1 fruit fly cellular context compared by ENCODE assay signal in the genomic region with DNA sequence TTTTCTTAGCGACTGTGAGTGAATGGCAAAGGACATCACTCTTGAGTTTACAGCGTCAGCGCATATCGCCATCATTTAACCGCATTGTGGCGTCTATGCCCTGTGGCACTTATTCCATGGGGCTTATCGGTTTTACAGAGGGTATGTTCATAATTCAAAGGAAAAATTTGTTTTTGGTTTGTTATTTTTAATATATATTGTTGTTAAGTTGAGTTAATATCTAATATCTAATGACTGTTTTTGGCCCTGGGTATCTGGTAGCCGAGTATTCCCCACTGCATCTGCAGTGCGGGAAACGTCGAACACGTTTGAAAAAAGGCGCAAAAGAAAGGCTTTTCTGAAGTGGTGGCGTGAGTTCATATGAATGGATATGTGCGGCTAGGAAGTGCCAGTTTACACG.
TF ChIP-seq lines count a peak whose summit lies in the region.

No protein-coding gene starts in this region.

TF ChIP-seq in whole organism, embryonic, 481 proteins besides CTCF, POLR2A, EP300 and RAD21 (continued from another document and continues in another):
- TF ChIP-seq Nf-YA (GFP tag; IDR thresholded peaks at IDR 0.05; lab: Robert Waterston, UW): no peak
- TF ChIP-seq CG5953 (GFP tag; IDR thresholded peaks at IDR 0.05; lab: Robert Waterston, UW): 0 out of 2 replicates have a peak, but pooled peaks have one; percentile 59
- no peak for TF ChIP-seq hkb (optimal IDR thresholded peaks at IDR 0.05; lab: Kevin White, UChicago)
- TF ChIP-seq hkb (GFP tag; IDR thresholded peaks at IDR 0.05; lab: Robert Waterston, UW): 0 out of 2 replicates have a peak, but pooled peaks have one; percentile 35
- no peak for TF ChIP-seq CG7987 (GFP tag; optimal IDR thresholded peaks at IDR 0.05; lab: Kevin White, UChicago)
- TF ChIP-seq Dip2 (GFP tag; IDR thresholded peaks at IDR 0.05; lab: Robert Waterston, UW): no peak
- no peak for TF ChIP-seq CG11085 (GFP tag; IDR thresholded peaks at IDR 0.05; lab: Robert Waterston, UW)
- no peak for TF ChIP-seq bab2 (GFP tag; optimal IDR thresholded peaks at IDR 0.05; lab: Kevin White, UChicago)
- TF ChIP-seq CG7839 (tag; optimal IDR thresholded peaks at IDR 0.05; lab: Kevin White, UChicago): peak; percentile 75
- peak; percentile 54 for TF ChIP-seq jing (GFP tag; optimal IDR thresholded peaks at IDR 0.05; lab: Kevin White, UChicago)
- peak; percentile 49 for TF ChIP-seq CG10979 (tag; optimal IDR thresholded peaks at IDR 0.05; lab: Kevin White, UChicago)
- TF ChIP-seq Sox102F (GFP tag; optimal IDR thresholded peaks at IDR 0.05; lab: Kevin White, UChicago): peak; percentile 72
- TF ChIP-seq dmrt11E (tag; optimal IDR thresholded peaks at IDR 0.05; lab: Kevin White, UChicago): peak; percentile 94
- peak; percentile 51 for TF ChIP-seq CG7271 (tag; optimal IDR thresholded peaks at IDR 0.05; lab: Kevin White, UChicago)
- TF ChIP-seq lilli (GFP tag; optimal IDR thresholded peaks at IDR 0.05; lab: Kevin White, UChicago): peak; percentile 68
- no peak for TF ChIP-seq CG9876 (GFP tag; optimal IDR thresholded peaks at IDR 0.05; lab: Kevin White, UChicago)
- peak; percentile 94 for TF ChIP-seq CG8765 (GFP tag; IDR thresholded peaks at IDR 0.05; lab: Robert Waterston, UW)
- no peak for TF ChIP-seq rib (GFP tag; IDR thresholded peaks at IDR 0.05; lab: Robert Waterston, UW)
- peak; percentile 46; the same call in 1 of the 2 replicates for TF ChIP-seq Atf6 (GFP tag; IDR thresholded peaks at IDR 0.05; lab: Robert Waterston, UW)
- TF ChIP-seq Hr51 (GFP tag; optimal IDR thresholded peaks at IDR 0.05; lab: Kevin White, UChicago): peak; percentile 54 to 58
- TF ChIP-seq her (GFP tag; optimal IDR thresholded peaks at IDR 0.05; lab: Kevin White, UChicago): no peak
- TF ChIP-seq z (GFP tag; IDR thresholded peaks at IDR 0.05; lab: Robert Waterston, UW): no peak
- TF ChIP-seq sens-2 (GFP tag; IDR thresholded peaks at IDR 0.05; lab: Robert Waterston, UW): peak; percentile 72
- peak; percentile 48 for TF ChIP-seq Atf-2 (GFP tag; optimal IDR thresholded peaks at IDR 0.05; lab: Kevin White, UChicago)
- TF ChIP-seq CG7372 (GFP tag; IDR thresholded peaks at IDR 0.05; lab: Robert Waterston, UW): peak; percentile 22; the same call in 1 of the 2 replicates
- peak; percentile 83; the same call in 2 of the 3 replicates for TF ChIP-seq Optix (GFP tag; IDR thresholded peaks at IDR 0.05; lab: Robert Waterston, UW)
- no peak for TF ChIP-seq ham (GFP tag; IDR thresholded peaks at IDR 0.05; lab: Robert Waterston, UW)
- TF ChIP-seq sim (GFP tag; IDR thresholded peaks at IDR 0.05; lab: Robert Waterston, UW): no peak
- TF ChIP-seq CG16815 (GFP tag; optimal IDR thresholded peaks at IDR 0.05; lab: Kevin White, UChicago): peak; percentile 90
- peak; percentile 9 for TF ChIP-seq HmgZ (tag; optimal IDR thresholded peaks at IDR 0.05; lab: Kevin White, UChicago)
- peak; percentile 75 for TF ChIP-seq Mrtf (GFP tag; IDR thresholded peaks at IDR 0.05; lab: Robert Waterston, UW)
- no peak for TF ChIP-seq trh (GFP tag; optimal IDR thresholded peaks at IDR 0.05; lab: Kevin White, UChicago)
- no peak for TF ChIP-seq cwo (GFP tag; optimal IDR thresholded peaks at IDR 0.05; lab: Kevin White, UChicago)
- no peak for TF ChIP-seq CG3163 (GFP tag; optimal IDR thresholded peaks at IDR 0.05; lab: Kevin White, UChicago)
- peak; percentile 13 for TF ChIP-seq odd (GFP tag; optimal IDR thresholded peaks at IDR 0.05; lab: Kevin White, UChicago)
- peak; percentile 19 for TF ChIP-seq tap (tag; optimal IDR thresholded peaks at IDR 0.05; lab: Kevin White, UChicago)
- TF ChIP-seq bigmax (GFP tag; optimal IDR thresholded peaks at IDR 0.05; lab: Kevin White, UChicago): no peak
- peak; percentile 78; the same call in 2 of the 3 replicates for TF ChIP-seq so (GFP tag; IDR thresholded peaks at IDR 0.05; lab: Robert Waterston, UW)
- peak; percentile 83 for TF ChIP-seq chm (GFP tag; IDR thresholded peaks at IDR 0.05; lab: Robert Waterston, UW)
- peak; percentile 33 for TF ChIP-seq CG2116 (GFP tag; optimal IDR thresholded peaks at IDR 0.05; lab: Kevin White, UChicago)
- TF ChIP-seq CG15269 (tag; optimal IDR thresholded peaks at IDR 0.05; lab: Kevin White, UChicago): peak; percentile 57
- peak; percentile 85 for TF ChIP-seq ara (GFP tag; IDR thresholded peaks at IDR 0.05; lab: Robert Waterston, UW)
- no peak for TF ChIP-seq amos (GFP tag; IDR thresholded peaks at IDR 0.05; lab: Robert Waterston, UW; ENCODE audit: partially characterized antibody)
- peak; percentile 20; the same call in 1 of the 2 replicates for TF ChIP-seq CG9932 (GFP tag; IDR thresholded peaks at IDR 0.05; lab: Robert Waterston, UW)
- TF ChIP-seq CG6654 (GFP tag; optimal IDR thresholded peaks at IDR 0.05; lab: Kevin White, UChicago): no peak
- TF ChIP-seq CrebB (tag; optimal IDR thresholded peaks at IDR 0.05; lab: Kevin White, UChicago): peak; percentile 13
- no peak for TF ChIP-seq CG18011 (GFP tag; optimal IDR thresholded peaks at IDR 0.05; lab: Kevin White, UChicago)
- peak; percentile 11 for TF ChIP-seq Bteb2 (GFP tag; optimal IDR thresholded peaks at IDR 0.05; lab: Kevin White, UChicago)
- TF ChIP-seq bsh (GFP tag; optimal IDR thresholded peaks at IDR 0.05; lab: Kevin White, UChicago): peak; percentile 25 to 86
- TF ChIP-seq CG31224 (GFP tag; IDR thresholded peaks at IDR 0.05; lab: Robert Waterston, UW): 0 out of 2 replicates have a peak, but pooled peaks have one; percentile 33
- TF ChIP-seq zfh2 (GFP tag; optimal IDR thresholded peaks at IDR 0.05; lab: Kevin White, UChicago): no peak
- TF ChIP-seq lmd (GFP tag; IDR thresholded peaks at IDR 0.05; lab: Robert Waterston, UW): peak; percentile 50; the same call in 1 of the 2 replicates
- TF ChIP-seq CG11695 (GFP tag; IDR thresholded peaks at IDR 0.05; lab: Robert Waterston, UW): peak; percentile 68; the same call in 2 of the 3 replicates
- no peak for TF ChIP-seq CG14860 (GFP tag; IDR thresholded peaks at IDR 0.05; lab: Robert Waterston, UW; ENCODE audit: partially characterized antibody)
- TF ChIP-seq CG14965 (GFP tag; optimal IDR thresholded peaks at IDR 0.05; lab: Kevin White, UChicago; ENCODE audit: borderline replicate concordance): no peak
- peak; percentile 28 for TF ChIP-seq Max (GFP tag; optimal IDR thresholded peaks at IDR 0.05; lab: Kevin White, UChicago)
- peak; percentile 14 for TF ChIP-seq corto (GFP tag; optimal IDR thresholded peaks at IDR 0.05; lab: Kevin White, UChicago)
- no peak for TF ChIP-seq CG16779 (GFP tag; IDR thresholded peaks at IDR 0.05; lab: Robert Waterston, UW)
- peak; percentile 66 for TF ChIP-seq gsb-n (tag; optimal IDR thresholded peaks at IDR 0.05; lab: Kevin White, UChicago)
- TF ChIP-seq Kr (GFP tag; optimal IDR thresholded peaks at IDR 0.05; lab: Kevin White, UChicago): no peak
- no peak for TF ChIP-seq Neu2 (GFP tag; optimal IDR thresholded peaks at IDR 0.05; lab: Kevin White, UChicago; ENCODE audit: borderline replicate concordance)
- no peak for TF ChIP-seq Camta (GFP tag; optimal IDR thresholded peaks at IDR 0.05; lab: Kevin White, UChicago)
- peak; percentile 92 for TF ChIP-seq CG17328 (GFP tag; IDR thresholded peaks at IDR 0.05; lab: Robert Waterston, UW)
- TF ChIP-seq GATAe (GFP tag; conservative IDR thresholded peaks at IDR 0.05; lab: Robert Waterston, UW): no peak
- TF ChIP-seq pum (GFP tag; optimal IDR thresholded peaks at IDR 0.05; lab: Kevin White, UChicago): no peak
- peak; percentile 66 for TF ChIP-seq oc (tag; optimal IDR thresholded peaks at IDR 0.05; lab: Kevin White, UChicago)
- TF ChIP-seq CG12155 (GFP tag; optimal IDR thresholded peaks at IDR 0.05; lab: Kevin White, UChicago): peak; percentile 71
- TF ChIP-seq inv (GFP tag; IDR thresholded peaks at IDR 0.05; lab: Robert Waterston, UW; ENCODE audit: partially characterized antibody): no peak
- no peak for TF ChIP-seq Adf1 (GFP tag; IDR thresholded peaks at IDR 0.05; lab: Robert Waterston, UW)
- TF ChIP-seq chn (GFP tag; optimal IDR thresholded peaks at IDR 0.05; lab: Kevin White, UChicago): peak; percentile 89
- TF ChIP-seq ab (GFP tag; optimal IDR thresholded peaks at IDR 0.05; lab: Kevin White, UChicago): no peak
- peak; percentile 32 for TF ChIP-seq CG3838 (GFP tag; optimal IDR thresholded peaks at IDR 0.05; lab: Kevin White, UChicago)
- TF ChIP-seq ind (GFP tag; optimal IDR thresholded peaks at IDR 0.05; lab: Kevin White, UChicago): no peak
- 0 out of 2 replicates have a peak, but pooled peaks have one; percentile 7 for TF ChIP-seq peb (GFP tag; IDR thresholded peaks at IDR 0.05; lab: Robert Waterston, UW)
- peak; percentile 38 for TF ChIP-seq CG9437 (GFP tag; optimal IDR thresholded peaks at IDR 0.05; lab: Kevin White, UChicago)
- TF ChIP-seq knrl (GFP tag; IDR thresholded peaks at IDR 0.05; lab: Robert Waterston, UW; ENCODE audit: partially characterized antibody): no peak
- peak; percentile 55 for TF ChIP-seq CG1024 (GFP tag; IDR thresholded peaks at IDR 0.05; lab: Robert Waterston, UW)
- no peak for TF ChIP-seq luna (GFP tag; optimal IDR thresholded peaks at IDR 0.05; lab: Kevin White, UChicago)
- peak; percentile 34 for TF ChIP-seq NfI (GFP tag; optimal IDR thresholded peaks at IDR 0.05; lab: Kevin White, UChicago)
- peak; percentile 32 for TF ChIP-seq CG7556 (GFP tag; optimal IDR thresholded peaks at IDR 0.05; lab: Kevin White, UChicago)
- TF ChIP-seq Dfd (GFP tag; optimal IDR thresholded peaks at IDR 0.05; lab: Kevin White, UChicago): no peak
- peak; percentile 64; the same call in 2 of the 3 replicates for TF ChIP-seq ase (GFP tag; IDR thresholded peaks at IDR 0.05; lab: Robert Waterston, UW)
- peak; percentile 70 for TF ChIP-seq CG1603 (tag; optimal IDR thresholded peaks at IDR 0.05; lab: Kevin White, UChicago)
- no peak for TF ChIP-seq tna (GFP tag; IDR thresholded peaks at IDR 0.05; lab: Robert Waterston, UW; ENCODE audit: partially characterized antibody)
- no peak for TF ChIP-seq Sin3A (optimal IDR thresholded peaks at IDR 0.05; lab: Kevin White, UChicago)
- no peak for TF ChIP-seq CG42726 (GFP tag; IDR thresholded peaks at IDR 0.05; lab: Robert Waterston, UW; ENCODE audit: partially characterized antibody)
- TF ChIP-seq CG17385 (GFP tag; optimal IDR thresholded peaks at IDR 0.05; lab: Kevin White, UChicago): peak; percentile 67
- no peak for TF ChIP-seq Nf-YC (tag; optimal IDR thresholded peaks at IDR 0.05; lab: Kevin White, UChicago)
- no peak for TF ChIP-seq D (optimal IDR thresholded peaks at IDR 0.05; lab: Kevin White, UChicago)
- peak; percentile 57 for TF ChIP-seq D (GFP tag; optimal IDR thresholded peaks at IDR 0.05; lab: Kevin White, UChicago)
- peak; percentile 43 for TF ChIP-seq Lhr (GFP tag; optimal IDR thresholded peaks at IDR 0.05; lab: Kevin White, UChicago)
- TF ChIP-seq CHES-1-like (GFP tag; optimal IDR thresholded peaks at IDR 0.05; lab: Kevin White, UChicago): no peak
- TF ChIP-seq CG11723 (GFP tag; optimal IDR thresholded peaks at IDR 0.05; lab: Kevin White, UChicago): peak; percentile 15
- peak; percentile 56 for TF ChIP-seq CG3847 (GFP tag; IDR thresholded peaks at IDR 0.05; lab: Robert Waterston, UW)
- TF ChIP-seq slbo (GFP tag; IDR thresholded peaks at IDR 0.05; lab: Robert Waterston, UW): peak; percentile 48
- TF ChIP-seq CG9215 (GFP tag; IDR thresholded peaks at IDR 0.05; lab: Robert Waterston, UW): peak; percentile 45; the same call in 1 of the 2 replicates
- no peak for TF ChIP-seq nerfin-1 (tag; optimal IDR thresholded peaks at IDR 0.05; lab: Kevin White, UChicago)
- TF ChIP-seq HLH3B (GFP tag; IDR thresholded peaks at IDR 0.05; lab: Robert Waterston, UW): peak; percentile 48; the same call in 1 of the 2 replicates
- TF ChIP-seq schlank (tag; optimal IDR thresholded peaks at IDR 0.05; lab: Kevin White, UChicago): no peak
- TF ChIP-seq CG17568 (GFP tag; optimal IDR thresholded peaks at IDR 0.05; lab: Kevin White, UChicago): peak; percentile 42
- TF ChIP-seq phol (tag; optimal IDR thresholded peaks at IDR 0.05; lab: Kevin White, UChicago): peak; percentile 53
- TF ChIP-seq slou (GFP tag; optimal IDR thresholded peaks at IDR 0.05; lab: Kevin White, UChicago): no peak
- TF ChIP-seq Abd-B (GFP tag; optimal IDR thresholded peaks at IDR 0.05; lab: Kevin White, UChicago): peak; percentile 2
- 0 out of 2 replicates have a peak, but pooled peaks have one; percentile 42 for TF ChIP-seq stc (GFP tag; IDR thresholded peaks at IDR 0.05; lab: Robert Waterston, UW)
- TF ChIP-seq lola (GFP tag; optimal IDR thresholded peaks at IDR 0.05; lab: Kevin White, UChicago): peak in 1 of 3 experiments; percentile 90
- peak; percentile 6 for TF ChIP-seq CG33213 (GFP tag; optimal IDR thresholded peaks at IDR 0.05; lab: Kevin White, UChicago)
- TF ChIP-seq lov (optimal IDR thresholded peaks at IDR 0.05; lab: Kevin White, UChicago): no peak
- TF ChIP-seq lov (GFP tag; IDR thresholded peaks at IDR 0.05; lab: Robert Waterston, UW): 0 out of 3 replicates have a peak, but pooled peaks have one; percentile 23
- no peak for TF ChIP-seq CG5245 (GFP tag; optimal IDR thresholded peaks at IDR 0.05; lab: Kevin White, UChicago)
- TF ChIP-seq esg (GFP tag; conservative IDR thresholded peaks at IDR 0.05; lab: Robert Waterston, UW): peak; percentile 49
- peak; percentile 80 for TF ChIP-seq CG2712 (tag; optimal IDR thresholded peaks at IDR 0.05; lab: Kevin White, UChicago)
- TF ChIP-seq zfh1 (GFP tag; IDR thresholded peaks at IDR 0.05; lab: Robert Waterston, UW): peak; percentile 86; the same call in 2 of the 3 replicates
- no peak for TF ChIP-seq CG43689 (GFP tag; IDR thresholded peaks at IDR 0.05; lab: Robert Waterston, UW)
- no peak for TF ChIP-seq sug (tag; optimal IDR thresholded peaks at IDR 0.05; lab: Kevin White, UChicago)
- TF ChIP-seq BEAF-32 (GFP tag; optimal IDR thresholded peaks at IDR 0.05; lab: Kevin White, UChicago): no peak
- TF ChIP-seq CG3995 (GFP tag; optimal IDR thresholded peaks at IDR 0.05; lab: Kevin White, UChicago): no peak
- no peak for TF ChIP-seq Dll (GFP tag; IDR thresholded peaks at IDR 0.05; lab: Robert Waterston, UW; ENCODE audit: partially characterized antibody)
- 0 out of 2 replicates have a peak, but pooled peaks have one; percentile 26 for TF ChIP-seq vvl (GFP tag; IDR thresholded peaks at IDR 0.05; lab: Robert Waterston, UW)
- TF ChIP-seq CG14441 (GFP tag; IDR thresholded peaks at IDR 0.05; lab: Robert Waterston, UW): peak; percentile 63
- TF ChIP-seq sob (GFP tag; IDR thresholded peaks at IDR 0.05; lab: Robert Waterston, UW): no peak; the same call in 1 of the 2 replicates
- no peak for TF ChIP-seq shn (GFP tag; optimal IDR thresholded peaks at IDR 0.05; lab: Kevin White, UChicago)
- TF ChIP-seq CG12071 (GFP tag; optimal IDR thresholded peaks at IDR 0.05; lab: Kevin White, UChicago): no peak
- TF ChIP-seq CG6813 (GFP tag; optimal IDR thresholded peaks at IDR 0.05; lab: Kevin White, UChicago): peak; percentile 7
- no peak for TF ChIP-seq fu2 (GFP tag; optimal IDR thresholded peaks at IDR 0.05; lab: Kevin White, UChicago)
- no peak for TF ChIP-seq ems (GFP tag; optimal IDR thresholded peaks at IDR 0.05; lab: Kevin White, UChicago)
